Fruit fly (Drosophila melanogaster) whole organism, embryonic: ENCODE data around the gene Mal-B2.

ENCODE experiments used
- CG13894 ChIP-seq: fragments of 200-800 bp; sonication (Bioruptor generic); optimal IDR thresholded peaks from 3 replicates; lab custom pipeline; 2018; ENCODE audit warnings: missing biosample characterization, mild to moderate bottlenecking, missing genetic modification characterization, moderate library complexity
- CG14667 ChIP-seq: fragments of 200-800 bp; sonication (Bioruptor generic); IDR thresholded peaks from 2 replicates; pipeline ENCODE4 v1.3.6; 2022; ENCODE audit warnings: missing biosample characterization, missing genetic modification characterization
- CG15073 ChIP-seq: fragments of 200-800 bp; sonication (Bioruptor generic); optimal IDR thresholded peaks from 2 replicates; lab custom pipeline; 2016; ENCODE audit warnings: missing biosample characterization, missing genetic modification characterization
- CG15269 ChIP-seq: fragments of 200-800 bp; sonication (Bioruptor generic); optimal IDR thresholded peaks from 2 replicates; lab custom pipeline; 2018; ENCODE audit warnings: missing biosample characterization, mild to moderate bottlenecking, missing genetic modification characterization, moderate library complexity
- CG1602 ChIP-seq: fragments of 200-800 bp; sonication (Bioruptor generic); optimal IDR thresholded peaks from 3 replicates; lab custom pipeline; 2016; ENCODE audit warnings: missing biosample characterization, missing genetic modification characterization
- CG18011 ChIP-seq: fragments of 200-800 bp; sonication (Bioruptor generic); optimal IDR thresholded peaks from 2 replicates; lab custom pipeline; 2017; ENCODE audit warnings: missing biosample characterization, missing genetic modification characterization, mild to moderate bottlenecking, moderate library complexity, missing genotype
- CG18262 ChIP-seq: fragments of 200-800 bp; optimal IDR thresholded peaks from 3 replicates; lab custom pipeline; 2019; ENCODE audit warnings: missing biosample characterization, mild to moderate bottlenecking, missing genetic modification characterization, moderate library complexity
- CG1832 ChIP-seq: fragments of 200-800 bp; sonication (Bioruptor generic); optimal IDR thresholded peaks from 2 replicates; lab custom pipeline; 2017; ENCODE audit warnings: missing biosample characterization, mild to moderate bottlenecking, missing genetic modification characterization, inconsistent platforms
- CG3847 ChIP-seq: fragments of 200-800 bp; sonication (Bioruptor generic); IDR thresholded peaks from 2 replicates; pipeline ENCODE4 v1.3.6; 2022; ENCODE audit warnings: missing biosample characterization, missing genetic modification characterization
- CG4404 ChIP-seq: fragments of 200-800 bp; sonication (Bioruptor generic); IDR thresholded peaks from 2 replicates; pipeline ENCODE4 v1.3.6; 2022; ENCODE audit warnings: missing biosample characterization, missing genetic modification characterization
- CG4820 ChIP-seq: fragments of 200-800 bp; sonication (Bioruptor generic); optimal IDR thresholded peaks from 3 replicates; lab custom pipeline; 2016; ENCODE audit warnings: missing biosample characterization, missing genetic modification characterization
- CG6654 ChIP-seq: fragments of 200-800 bp; sonication (Bioruptor generic); optimal IDR thresholded peaks from 2 replicates; lab custom pipeline; 2017; ENCODE audit warnings: missing biosample characterization, mild to moderate bottlenecking, missing genetic modification characterization
- CG6765 ChIP-seq: fragments of 200-800 bp; sonication (Bioruptor generic); optimal IDR thresholded peaks from 3 replicates; lab custom pipeline; 2017; ENCODE audit warnings: missing biosample characterization, mild to moderate bottlenecking, missing genetic modification characterization
- CG6813 ChIP-seq: fragments of 200-800 bp; sonication (Bioruptor generic); optimal IDR thresholded peaks from 2 replicates; lab custom pipeline; 2017; ENCODE audit warnings: missing biosample characterization, missing genetic modification characterization, mild to moderate bottlenecking, moderate library complexity, missing genetic modification reagents
- CG7963 ChIP-seq: fragments of 200-800 bp; sonication (Bioruptor generic); IDR thresholded peaks from 3 replicates; pipeline ENCODE4 v1.3.6; 2022; ENCODE audit warnings: missing biosample characterization, missing genetic modification characterization; ENCODE audit not compliant: partially characterized antibody
- CG7987 ChIP-seq: fragments of 200-800 bp; sonication (Bioruptor generic); optimal IDR thresholded peaks from 2 replicates; lab custom pipeline; 2018; ENCODE audit warnings: missing biosample characterization, mild to moderate bottlenecking, missing genetic modification characterization, moderate library complexity
- CG8089 ChIP-seq: fragments of 200-800 bp; sonication (Bioruptor generic); optimal IDR thresholded peaks from 3 replicates; lab custom pipeline; 2016; ENCODE audit warnings: missing biosample characterization, missing genetic modification characterization
- CG9876 ChIP-seq: fragments of 200-800 bp; sonication (Bioruptor generic); optimal IDR thresholded peaks from 2 replicates; lab custom pipeline; 2016; ENCODE audit warnings: missing biosample characterization, missing genetic modification characterization
- Dad ChIP-seq: fragments of 200-800 bp; sonication (Bioruptor generic); optimal IDR thresholded peaks from 3 replicates; lab custom pipeline; 2016; ENCODE audit warnings: missing biosample characterization, missing genetic modification characterization
- Doc2 ChIP-seq: fragments of 200-800 bp; sonication (Bioruptor generic); IDR thresholded peaks from 2 replicates; pipeline ENCODE4 v1.3.6; 2022; ENCODE audit warnings: missing biosample characterization, missing genetic modification characterization
- Dref ChIP-seq: fragments of 200-800 bp; sonication (Bioruptor generic); IDR thresholded peaks from 2 replicates; pipeline ENCODE4 v1.3.6; 2022; ENCODE audit warnings: missing biosample characterization, missing genetic modification characterization
- Fer3 ChIP-seq: fragments of 200-800 bp; sonication (Bioruptor generic); optimal IDR thresholded peaks from 2 replicates; lab custom pipeline; 2018; ENCODE audit warnings: missing biosample characterization, mild to moderate bottlenecking, missing genetic modification characterization, moderate library complexity
- MBD-R2 ChIP-seq: fragments of 200-800 bp; sonication (Bioruptor generic); IDR thresholded peaks from 2 replicates; pipeline ENCODE4 v1.3.6; 2022; ENCODE audit warnings: missing biosample characterization, missing genetic modification characterization
- MTF-1 ChIP-seq: fragments of 200-800 bp; sonication (Bioruptor generic); optimal IDR thresholded peaks from 2 replicates; lab custom pipeline; 2018; ENCODE audit warnings: missing biosample characterization, mild to moderate bottlenecking, missing genetic modification characterization, borderline replicate concordance
- Nf-YA ChIP-seq: fragments of 200-800 bp; sonication (Bioruptor generic); IDR thresholded peaks from 2 replicates; pipeline ENCODE4 v1.3.6; 2022; ENCODE audit warnings: missing biosample characterization, missing genetic modification characterization
- Optix ChIP-seq: fragments of 200-800 bp; sonication (Bioruptor generic); IDR thresholded peaks from 3 replicates; pipeline ENCODE4 v1.3.6; 2022; ENCODE audit warnings: missing biosample characterization, missing genetic modification characterization
- Ptx1 ChIP-seq: fragments of 200-800 bp; sonication (Bioruptor generic); IDR thresholded peaks from 2 replicates; pipeline ENCODE4 v1.3.6; 2022; ENCODE audit warnings: missing biosample characterization, missing genetic modification characterization
- Sry-β ChIP-seq: fragments of 200-800 bp; sonication (Bioruptor generic); optimal IDR thresholded peaks from 2 replicates; lab custom pipeline; 2018; ENCODE audit warnings: missing biosample characterization, mild to moderate bottlenecking, missing genetic modification characterization, moderate library complexity
- Ssrp ChIP-seq: fragments of 200-800 bp; sonication (Bioruptor generic); optimal IDR thresholded peaks from 2 replicates; lab custom pipeline; 2018; ENCODE audit warnings: missing biosample characterization, mild to moderate bottlenecking, missing genetic modification characterization, moderate library complexity
- Trl ChIP-seq, 3 experiments: fragments of >200 bp in 2 of 3; fragments of 200-800 bp in 1 of 3; sonication (Bioruptor generic) in 1 of 3; optimal IDR thresholded peaks; 2 replicates in 1 of 3; 3 replicates in 2 of 3; lab custom pipeline; 2016 to 2017; ENCODE audit warnings: missing biosample characterization in 1 of 3, missing genetic modification characterization in 1 of 3
- ap ChIP-seq: fragments of 200-800 bp; sonication (Bioruptor generic); IDR thresholded peaks from 2 replicates; pipeline ENCODE4 v1.3.6; 2022; ENCODE audit warnings: missing biosample characterization, missing genetic modification characterization
- bab2 ChIP-seq: fragments of 200-800 bp; sonication (Bioruptor generic); optimal IDR thresholded peaks from 2 replicates; lab custom pipeline; 2016; ENCODE audit warnings: missing biosample characterization, missing genetic modification characterization
- br ChIP-seq: fragments of >200 bp; optimal IDR thresholded peaks from 2 replicates; lab custom pipeline; 2017
- croc ChIP-seq: fragments of 200-800 bp; sonication (Bioruptor generic); conservative IDR thresholded peaks from 3 replicates; pipeline ENCODE4 v1.3.6; 2022; ENCODE audit warnings: missing biosample characterization, missing genetic modification characterization
- dan ChIP-seq: fragments of 200-800 bp; sonication (Bioruptor generic); IDR thresholded peaks from 2 replicates; pipeline ENCODE4 v1.3.6; 2022; ENCODE audit warnings: missing biosample characterization, missing genetic modification characterization
- gfzf ChIP-seq: fragments of 200-800 bp; sonication (Bioruptor generic); optimal IDR thresholded peaks from 2 replicates; lab custom pipeline; 2016; ENCODE audit warnings: missing biosample characterization, mild to moderate bottlenecking, missing genetic modification characterization, moderate library complexity
- ham ChIP-seq: fragments of 200-800 bp; sonication (Bioruptor generic); IDR thresholded peaks from 2 replicates; pipeline ENCODE4 v1.3.6; 2022; ENCODE audit warnings: missing biosample characterization, missing genetic modification characterization
- hb ChIP-seq: fragments of 200-800 bp; sonication (Bioruptor generic); IDR thresholded peaks from 3 replicates; pipeline ENCODE4 v1.3.6; 2022; ENCODE audit warnings: missing biosample characterization, missing genetic modification characterization; ENCODE audit not compliant: partially characterized antibody
- ind ChIP-seq: fragments of 200-800 bp; sonication (Bioruptor generic); optimal IDR thresholded peaks from 3 replicates; lab custom pipeline; 2016; ENCODE audit warnings: missing biosample characterization, missing genetic modification characterization
- lmd ChIP-seq: fragments of 200-800 bp; sonication (Bioruptor generic); IDR thresholded peaks from 2 replicates; pipeline ENCODE4 v1.3.6; 2022; ENCODE audit warnings: missing biosample characterization, missing genetic modification characterization
- nom ChIP-seq: fragments of 200-800 bp; sonication (Bioruptor generic); optimal IDR thresholded peaks from 2 replicates; lab custom pipeline; 2017; ENCODE audit warnings: missing biosample characterization, missing genetic modification characterization, mild to moderate bottlenecking, moderate library complexity, missing genetic modification reagents
- peb ChIP-seq: fragments of 200-800 bp; sonication (Bioruptor generic); IDR thresholded peaks from 2 replicates; pipeline ENCODE4 v1.3.6; 2022; ENCODE audit warnings: missing biosample characterization, missing genetic modification characterization
- schlank ChIP-seq: fragments of 200-800 bp; sonication (Bioruptor generic); optimal IDR thresholded peaks from 2 replicates; lab custom pipeline; 2018; ENCODE audit warnings: missing biosample characterization, mild to moderate bottlenecking, missing genetic modification characterization
- sr ChIP-seq: fragments of 200-800 bp; sonication (Bioruptor generic); IDR thresholded peaks from 3 replicates; pipeline ENCODE4 v1.3.6; 2022; ENCODE audit warnings: missing biosample characterization, missing genetic modification characterization
- ssp ChIP-seq: fragments of 200-800 bp; sonication (Bioruptor generic); IDR thresholded peaks from 2 replicates; pipeline ENCODE4 v1.3.6; 2022; ENCODE audit warnings: missing biosample characterization, missing genetic modification characterization
- stc ChIP-seq: fragments of 200-800 bp; sonication (Bioruptor generic); IDR thresholded peaks from 2 replicates; pipeline ENCODE4 v1.3.6; 2022; ENCODE audit warnings: missing biosample characterization, missing genetic modification characterization
- tap ChIP-seq: fragments of 200-800 bp; optimal IDR thresholded peaks from 3 replicates; lab custom pipeline; 2019; ENCODE audit warnings: missing biosample characterization, mild to moderate bottlenecking, missing genetic modification characterization, moderate library complexity
- tio ChIP-seq: fragments of 200-800 bp; sonication (Bioruptor generic); optimal IDR thresholded peaks from 2 replicates; lab custom pipeline; 2017; ENCODE audit warnings: missing biosample characterization, missing genetic modification characterization, inconsistent platforms
- vnd ChIP-seq: fragments of 200-800 bp; sonication (Bioruptor generic); IDR thresholded peaks from 3 replicates; pipeline ENCODE4 v1.3.6; 2022; ENCODE audit warnings: missing biosample characterization, missing genetic modification characterization; ENCODE audit not compliant: partially characterized antibody
- wek ChIP-seq: fragments of 200-800 bp; sonication (Bioruptor generic); optimal IDR thresholded peaks from 3 replicates; lab custom pipeline; 2018; ENCODE audit warnings: missing biosample characterization, mild to moderate bottlenecking, missing genetic modification characterization, moderate library complexity
- wor ChIP-seq: fragments of 200-800 bp; sonication (Bioruptor generic); IDR thresholded peaks from 2 replicates; pipeline ENCODE4 v1.3.6; 2022; ENCODE audit warnings: missing biosample characterization, missing genetic modification characterization
- zfh1 ChIP-seq: fragments of 200-800 bp; sonication (Bioruptor generic); IDR thresholded peaks from 3 replicates; pipeline ENCODE4 v1.3.6; 2022; ENCODE audit warnings: missing biosample characterization, missing genetic modification characterization

Mal-B2 gene

DNA sequence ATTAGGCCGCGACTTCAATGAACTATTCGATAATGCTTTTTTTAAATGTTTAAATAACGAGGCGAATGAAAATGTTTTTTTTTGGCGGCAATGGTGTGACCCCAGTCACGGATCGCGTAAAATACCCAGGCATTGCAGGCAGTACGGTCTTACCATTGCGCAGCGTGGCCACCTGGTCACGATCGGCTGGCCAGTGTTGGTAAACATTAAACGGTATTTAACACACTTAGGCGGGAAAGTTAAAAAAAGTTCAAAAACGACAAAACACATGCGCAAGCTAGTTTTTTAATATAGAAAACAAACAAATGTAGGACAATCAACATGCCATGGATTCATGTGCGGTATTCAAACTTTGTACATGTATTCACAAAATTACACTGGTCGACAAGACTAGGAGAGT is 20.5 kb upstream of the Mal-B2 start, which contains the start of gene esc (continued):
- TF ChIP-seq CG1602 (GFP tag; lab: Kevin White, UChicago) = peak; percentile 37
- TF ChIP-seq wor (GFP tag; lab: Robert Waterston, UW) = no peak
- TF ChIP-seq ind (GFP tag; lab: Kevin White, UChicago) = no peak
- no peak for TF ChIP-seq CG7963 (GFP tag; lab: Robert Waterston, UW)
- TF ChIP-seq CG6765 = no peak
- peak; percentile 22 for TF ChIP-seq CG9876 (GFP tag; lab: Kevin White, UChicago)
- TF ChIP-seq CG6654 (GFP tag; lab: Kevin White, UChicago) = no peak
- TF ChIP-seq sr (GFP tag; lab: Robert Waterston, UW) = no peak
- TF ChIP-seq gfzf (GFP tag; lab: Kevin White, UChicago) = peak; percentile 96
- no peak for TF ChIP-seq stc (GFP tag; lab: Robert Waterston, UW)
- TF ChIP-seq peb (GFP tag; lab: Robert Waterston, UW) = no peak
- no peak for TF ChIP-seq Ssrp
- peak; percentile 78 for TF ChIP-seq MBD-R2
- TF ChIP-seq CG3847 (GFP tag; lab: Robert Waterston, UW) = peak; percentile 82
- no peak for TF ChIP-seq tap (tag; lab: Kevin White, UChicago)
- no peak for TF ChIP-seq CG14667
- TF ChIP-seq nom (GFP tag; lab: Kevin White, UChicago) = no peak
- peak; percentile 27; the same call in 1 of the 2 replicates for TF ChIP-seq Ptx1 (GFP tag; lab: Robert Waterston, UW)
- TF ChIP-seq Trl (optimal IDR thresholded peaks at IDR 0.05; lab: Kevin White, UChicago) = no peak
- TF ChIP-seq Trl (GFP tag; optimal IDR thresholded peaks at IDR 0.05; lab: Kevin White, UChicago) = peak; percentile 18
- no peak for TF ChIP-seq Sry-β (GFP tag; lab: Kevin White, UChicago)
- no peak for TF ChIP-seq CG7987 (GFP tag; lab: Kevin White, UChicago)
- TF ChIP-seq ap = no peak
- no peak for TF ChIP-seq Doc2
- TF ChIP-seq Optix (GFP tag; lab: Robert Waterston, UW) = no peak
- no peak for TF ChIP-seq schlank (tag; lab: Kevin White, UChicago)
- TF ChIP-seq vnd (GFP tag; lab: Robert Waterston, UW) = no peak
- no peak for TF ChIP-seq bab2 (GFP tag; lab: Kevin White, UChicago)
- TF ChIP-seq lmd = no peak; the same call in 1 of the 2 replicates
- no peak for TF ChIP-seq br (lab: Kevin White, UChicago)
- no peak for TF ChIP-seq Nf-YA (GFP tag; lab: Robert Waterston, UW)
- TF ChIP-seq Fer3 (tag; lab: Kevin White, UChicago) = no peak
- TF ChIP-seq CG15073 (GFP tag; lab: Kevin White, UChicago) = no peak
- no peak for TF ChIP-seq tio
- TF ChIP-seq Dref (GFP tag; lab: Robert Waterston, UW) = peak; percentile 50
- TF ChIP-seq wek = no peak
- TF ChIP-seq CG18262 (tag; lab: Kevin White, UChicago) = no peak
- peak; percentile 26 for TF ChIP-seq CG4820 (GFP tag; lab: Kevin White, UChicago)
- no peak for TF ChIP-seq CG6813 (GFP tag; lab: Kevin White, UChicago)
- TF ChIP-seq CG18011 (GFP tag; lab: Kevin White, UChicago) = peak; percentile 41
- no peak for TF ChIP-seq CG1832 (GFP tag; lab: Kevin White, UChicago)
- TF ChIP-seq CG4404 (GFP tag; lab: Robert Waterston, UW) = no peak
- no peak for TF ChIP-seq dan (GFP tag; lab: Robert Waterston, UW)
- peak; percentile 39; the same call in 1 of the 3 replicates for TF ChIP-seq zfh1 (GFP tag; lab: Robert Waterston, UW)
- TF ChIP-seq CG13894 (tag; lab: Kevin White, UChicago) = no peak
- no peak for TF ChIP-seq croc (GFP tag; lab: Robert Waterston, UW)
- TF ChIP-seq CG8089 (GFP tag; lab: Kevin White, UChicago) = no peak
- no peak for TF ChIP-seq MTF-1 (GFP tag; lab: Kevin White, UChicago)
- TF ChIP-seq ham = no peak
- TF ChIP-seq hb = no peak
- no peak for TF ChIP-seq Dad
- no peak for TF ChIP-seq CG15269 (tag; lab: Kevin White, UChicago)
- 0 out of 2 replicates have a peak, but pooled peaks have one; percentile 24 for TF ChIP-seq ssp (GFP tag; lab: Robert Waterston, UW)
